Worm (Caenorhabditis elegans) whole organism, late embryonic: ENCODE results near the gene ifas-3.

ENCODE experiments used
- ama-1 ChIP-seq: fragments of 150-350 bp; optimal IDR thresholded peaks from 2 replicates; lab custom pipeline; 2014
- fax-1 ChIP-seq: sonication (generic microtip); optimal IDR thresholded peaks from 2 replicates; lab custom pipeline; 2016; ENCODE audit warnings: missing genotype, missing genetic modification characterization, missing compliant biosample characterization
- hlh-30 ChIP-seq: sonication (generic microtip); optimal IDR thresholded peaks from 2 replicates; lab custom pipeline; 2017; ENCODE audit warnings: antibody characterized with exemption, missing genetic modification characterization, missing compliant biosample characterization; ENCODE audit not compliant: insufficient read depth
- pag-3 ChIP-seq: sonication (generic microtip); optimal IDR thresholded peaks from 2 replicates; lab custom pipeline; 2016; ENCODE audit warnings: missing compliant biosample characterization, missing genetic modification characterization, borderline replicate concordance
- pat-9 ChIP-seq: fragments of 200-800 bp; sonication (Bioruptor generic); optimal IDR thresholded peaks from 2 replicates; lab custom pipeline; 2018; ENCODE audit warnings: mild to moderate bottlenecking, missing genetic modification characterization, moderate library complexity, missing compliant biosample characterization
- pros-1 ChIP-seq: fragments of 150-350 bp; optimal IDR thresholded peaks from 2 replicates; lab custom pipeline; 2014; ENCODE audit warnings: missing biosample characterization, missing genetic modification reagents, missing genetic modification characterization

DNA sequence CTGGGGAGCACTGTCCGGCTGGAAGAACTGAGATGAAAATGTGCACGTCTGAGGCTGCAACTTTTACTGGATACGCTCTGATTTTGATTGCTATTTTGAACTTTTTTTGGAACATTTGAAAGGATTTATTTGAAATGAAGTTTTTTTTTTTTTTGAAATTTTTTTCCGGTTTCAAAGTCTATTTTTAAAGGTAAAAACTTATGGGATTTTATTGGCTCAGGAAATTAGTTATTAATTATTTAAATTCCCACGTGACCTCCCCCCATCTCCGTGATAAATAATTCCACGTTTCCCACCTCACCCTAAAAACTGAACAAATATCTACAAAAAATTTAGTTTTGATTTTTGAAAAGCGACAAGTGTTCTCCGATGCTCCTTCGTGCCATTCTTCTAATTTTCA, 13.6 kb upstream of the ifas-3 start, which contains the start of gene Y105C5B.18:
- TF ChIP-seq ama-1 (no peak), fax-1 (no peak), hlh-30 (tag; lab: Kevin White, UChicago) (no peak), pat-9 (tag; lab: Kevin White, UChicago) (no peak), pag-3 (no peak), pros-1 (tag; lab: Kevin White, UChicago) (no peak)
